Fruit fly (Drosophila melanogaster) whole organism, embryonic: ENCODE data around the gene Tnpo.

Experiments used
- ATbp ChIP-seq: fragments of 200-800 bp; sonication (Bioruptor generic); optimal IDR thresholded peaks from 2 replicates; lab custom pipeline; 2017; ENCODE audit warnings: missing biosample characterization, mild to moderate bottlenecking, missing genetic modification characterization, missing genetic modification reagents
- Ada2b ChIP-seq: fragments of 200-800 bp; sonication (Bioruptor generic); IDR thresholded peaks from 2 replicates; pipeline ENCODE4 v1.3.6; 2022; ENCODE audit warnings: missing biosample characterization, missing genetic modification characterization
- Atf-2 ChIP-seq: fragments of 200-800 bp; sonication (Bioruptor generic); optimal IDR thresholded peaks from 2 replicates; lab custom pipeline; 2016; ENCODE audit warnings: missing biosample characterization, missing genetic modification characterization
- Atf3 ChIP-seq: fragments of 200-800 bp; sonication (Bioruptor generic); optimal IDR thresholded peaks from 3 replicates; lab custom pipeline; 2016; ENCODE audit warnings: missing biosample characterization, missing genetic modification characterization
- Awh ChIP-seq: fragments of 200-800 bp; sonication (Bioruptor generic); IDR thresholded peaks from 2 replicates; pipeline ENCODE4, ENCODE4 v1.3.6; 2022; ENCODE audit warnings: missing biosample characterization, missing genetic modification characterization
- C15 ChIP-seq: fragments of 200-800 bp; sonication (Bioruptor generic); IDR thresholded peaks from 3 replicates; pipeline ENCODE4 v1.3.6; 2022; ENCODE audit warnings: missing biosample characterization, missing genetic modification characterization
- CG10431 ChIP-seq: fragments of 200-800 bp; sonication (Bioruptor generic); optimal IDR thresholded peaks from 3 replicates; lab custom pipeline; 2018; ENCODE audit warnings: missing biosample characterization, mild to moderate bottlenecking, missing genetic modification characterization
- CG11093 ChIP-seq: fragments of 200-800 bp; sonication (Bioruptor generic); IDR thresholded peaks from 3 replicates; pipeline ENCODE4 v1.3.6; 2022; ENCODE audit warnings: missing biosample characterization, missing genetic modification characterization
- CG12071 ChIP-seq: fragments of 200-800 bp; sonication (Bioruptor generic); optimal IDR thresholded peaks from 3 replicates; lab custom pipeline; 2018; ENCODE audit warnings: missing biosample characterization, mild to moderate bottlenecking, missing genetic modification characterization
- CG12744 ChIP-seq: fragments of 200-800 bp; sonication (Bioruptor generic); optimal IDR thresholded peaks from 2 replicates; lab custom pipeline; 2016; ENCODE audit warnings: missing biosample characterization, missing genetic modification characterization
- CG12769 ChIP-seq: fragments of 200-800 bp; sonication (Bioruptor generic); optimal IDR thresholded peaks from 2 replicates; lab custom pipeline; 2019; ENCODE audit warnings: missing biosample characterization, mild to moderate bottlenecking, missing genetic modification characterization, moderate library complexity
- CG13424 ChIP-seq: fragments of 200-800 bp; sonication (Bioruptor generic); optimal IDR thresholded peaks from 2 replicates; lab custom pipeline; 2019; ENCODE audit warnings: missing biosample characterization, mild to moderate bottlenecking, missing genetic modification characterization, moderate library complexity
- CG18011 ChIP-seq: fragments of 200-800 bp; sonication (Bioruptor generic); optimal IDR thresholded peaks from 2 replicates; lab custom pipeline; 2017; ENCODE audit warnings: missing biosample characterization, missing genetic modification characterization, mild to moderate bottlenecking, moderate library complexity, missing genotype
- CG18476 ChIP-seq: fragments of 200-800 bp; sonication (Bioruptor generic); optimal IDR thresholded peaks from 2 replicates; lab custom pipeline; 2016; ENCODE audit warnings: missing biosample characterization, mild to moderate bottlenecking, missing genetic modification characterization
- CG2202 ChIP-seq: fragments of 200-800 bp; sonication (Bioruptor generic); optimal IDR thresholded peaks from 2 replicates; lab custom pipeline; 2018; ENCODE audit warnings: missing biosample characterization, mild to moderate bottlenecking, missing genetic modification characterization
- CG2712 ChIP-seq: fragments of 200-800 bp; optimal IDR thresholded peaks from 3 replicates; lab custom pipeline; 2019; ENCODE audit warnings: missing biosample characterization, mild to moderate bottlenecking, missing genetic modification characterization, moderate library complexity
- CG6175 ChIP-seq: fragments of 200-800 bp; sonication (Bioruptor generic); IDR thresholded peaks from 3 replicates; pipeline ENCODE4 v1.3.6; 2022; ENCODE audit warnings: missing biosample characterization, missing genetic modification characterization
- CG6683 ChIP-seq: fragments of 200-800 bp; sonication (Bioruptor generic); optimal IDR thresholded peaks from 2 replicates; lab custom pipeline; 2017; ENCODE audit warnings: missing biosample characterization, mild to moderate bottlenecking, missing genetic modification characterization, missing genetic modification reagents
- CG9797 ChIP-seq: fragments of 200-800 bp; sonication (Bioruptor generic); optimal IDR thresholded peaks from 3 replicates; lab custom pipeline; 2018; ENCODE audit warnings: missing biosample characterization, mild to moderate bottlenecking, missing genetic modification characterization
- CG9817 ChIP-seq: fragments of 200-800 bp; sonication (Bioruptor generic); optimal IDR thresholded peaks from 2 replicates; lab custom pipeline; 2018; ENCODE audit warnings: missing biosample characterization, mild to moderate bottlenecking, missing genetic modification characterization, moderate library complexity
- CG9876 ChIP-seq: fragments of 200-800 bp; sonication (Bioruptor generic); optimal IDR thresholded peaks from 2 replicates; lab custom pipeline; 2016; ENCODE audit warnings: missing biosample characterization, missing genetic modification characterization
- D ChIP-seq, 2 experiments: fragments of 200-800 bp in 1 of 2; fragments of >200 bp in 1 of 2; sonication (Bioruptor generic) in 1 of 2; optimal IDR thresholded peaks; 2 replicates in 1 of 2; 3 replicates in 1 of 2; lab custom pipeline; 2017; ENCODE audit warnings: mild to moderate bottlenecking in 1 of 2, missing biosample characterization in 1 of 2, missing genetic modification characterization in 1 of 2, missing genetic modification reagents in 1 of 2
- Dek ChIP-seq: fragments of 200-800 bp; sonication (Bioruptor generic); optimal IDR thresholded peaks from 3 replicates; lab custom pipeline; 2019; ENCODE audit warnings: missing biosample characterization, mild to moderate bottlenecking, missing genetic modification characterization, moderate library complexity
- E2f1 ChIP-seq: fragments of 200-800 bp; sonication (Bioruptor generic); IDR thresholded peaks from 2 replicates; pipeline ENCODE4 v1.3.6; 2022; ENCODE audit warnings: missing biosample characterization, missing genetic modification characterization
- Eip74EF ChIP-seq, 2 experiments: fragments of 200-800 bp in 1 of 2; fragments of >200 bp in 1 of 2; sonication (Bioruptor generic) in 1 of 2; optimal IDR thresholded peaks; 2 replicates each; lab custom pipeline; 2017 to 2019; ENCODE audit warnings: missing biosample characterization in 2 of 2, missing genetic modification characterization in 2 of 2, mild to moderate bottlenecking in 1 of 2, moderate library complexity in 1 of 2
- Fer2 ChIP-seq: fragments of 200-800 bp; sonication (Bioruptor generic); optimal IDR thresholded peaks from 2 replicates; lab custom pipeline; 2018; ENCODE audit warnings: missing biosample characterization, mild to moderate bottlenecking, missing genetic modification characterization, moderate library complexity
- Fer3 ChIP-seq: fragments of 200-800 bp; sonication (Bioruptor generic); optimal IDR thresholded peaks from 2 replicates; lab custom pipeline; 2018; ENCODE audit warnings: missing biosample characterization, mild to moderate bottlenecking, missing genetic modification characterization, moderate library complexity
- HLHmδ ChIP-seq: fragments of 200-800 bp; sonication (Bioruptor generic); optimal IDR thresholded peaks from 2 replicates; lab custom pipeline; 2018; ENCODE audit warnings: missing biosample characterization, mild to moderate bottlenecking, missing genetic modification characterization, moderate library complexity
- Hand ChIP-seq: fragments of 200-800 bp; sonication (Bioruptor generic); optimal IDR thresholded peaks from 2 replicates; lab custom pipeline; 2017; ENCODE audit warnings: mild to moderate bottlenecking, missing biosample characterization, missing genetic modification reagents, missing genetic modification characterization
- Hmr ChIP-seq: fragments of 200-800 bp; sonication (Bioruptor generic); optimal IDR thresholded peaks from 3 replicates; lab custom pipeline; 2017; ENCODE audit warnings: mild to moderate bottlenecking, missing biosample characterization, missing genetic modification reagents, missing genetic modification characterization
- Hr3 ChIP-seq: fragments of 200-800 bp; sonication (Bioruptor generic); optimal IDR thresholded peaks from 3 replicates; lab custom pipeline; 2016; ENCODE audit warnings: missing biosample characterization, missing genetic modification characterization
- Lhr ChIP-seq: fragments of 200-800 bp; sonication (Bioruptor generic); optimal IDR thresholded peaks from 3 replicates; lab custom pipeline; 2017; ENCODE audit warnings: mild to moderate bottlenecking, missing biosample characterization, missing genetic modification reagents, missing genetic modification characterization
- Meics ChIP-seq: fragments of 200-800 bp; sonication (Bioruptor generic); optimal IDR thresholded peaks from 2 replicates; lab custom pipeline; 2017; ENCODE audit warnings: missing biosample characterization, mild to moderate bottlenecking, missing genetic modification characterization
- Nf-YC ChIP-seq: fragments of 200-800 bp; optimal IDR thresholded peaks from 3 replicates; lab custom pipeline; 2019; ENCODE audit warnings: missing biosample characterization, mild to moderate bottlenecking, missing genetic modification characterization, moderate library complexity
- Ptx1 ChIP-seq: fragments of 200-800 bp; sonication (Bioruptor generic); IDR thresholded peaks from 2 replicates; pipeline ENCODE4 v1.3.6; 2022; ENCODE audit warnings: missing biosample characterization, missing genetic modification characterization
- Six4 ChIP-seq: fragments of 200-800 bp; sonication (Bioruptor generic); optimal IDR thresholded peaks from 2 replicates; lab custom pipeline; 2016; ENCODE audit warnings: missing biosample characterization, missing genetic modification characterization
- ab ChIP-seq: fragments of 200-800 bp; sonication (Bioruptor generic); optimal IDR thresholded peaks from 2 replicates; lab custom pipeline; 2016; ENCODE audit warnings: missing biosample characterization, missing genetic modification characterization
- abd-A ChIP-seq: fragments of 200-800 bp; sonication (Bioruptor generic); optimal IDR thresholded peaks from 3 replicates; lab custom pipeline; 2019; ENCODE audit warnings: missing biosample characterization, mild to moderate bottlenecking, missing genetic modification characterization, moderate library complexity
- ap ChIP-seq: fragments of 200-800 bp; sonication (Bioruptor generic); IDR thresholded peaks from 2 replicates; pipeline ENCODE4 v1.3.6; 2022; ENCODE audit warnings: missing biosample characterization, missing genetic modification characterization
- bcd ChIP-seq: fragments of 200-800 bp; sonication (Bioruptor generic); optimal IDR thresholded peaks from 2 replicates; lab custom pipeline; 2017; ENCODE audit warnings: missing biosample characterization, mild to moderate bottlenecking, missing genetic modification characterization
- bigmax ChIP-seq: fragments of 200-800 bp; sonication (Bioruptor generic); optimal IDR thresholded peaks from 2 replicates; lab custom pipeline; 2018; ENCODE audit warnings: missing biosample characterization, mild to moderate bottlenecking, missing genetic modification characterization
- btn ChIP-seq: fragments of 200-800 bp; sonication (Bioruptor generic); optimal IDR thresholded peaks from 2 replicates; lab custom pipeline; 2016; ENCODE audit warnings: missing biosample characterization, missing genetic modification characterization
- chif ChIP-seq, 2 experiments: fragments of 200-800 bp; sonication (Bioruptor generic); optimal IDR thresholded peaks; 3 replicates each; lab custom pipeline; 2016; ENCODE audit warnings: missing biosample characterization in 2 of 2, missing genetic modification characterization in 2 of 2
- kah ChIP-seq: fragments of 200-800 bp; sonication (Bioruptor generic); optimal IDR thresholded peaks from 2 replicates; lab custom pipeline; 2018; ENCODE audit warnings: missing biosample characterization, mild to moderate bottlenecking, missing genetic modification characterization
- kay ChIP-seq: fragments of 200-800 bp; sonication (Bioruptor generic); optimal IDR thresholded peaks from 2 replicates; lab custom pipeline; 2016; ENCODE audit warnings: missing biosample characterization, missing genetic modification characterization
- mirr ChIP-seq: fragments of 200-800 bp; sonication (Bioruptor generic); optimal IDR thresholded peaks from 3 replicates; lab custom pipeline; 2018; ENCODE audit warnings: missing biosample characterization, mild to moderate bottlenecking, missing genetic modification characterization
- oc ChIP-seq: fragments of 200-800 bp; sonication (Bioruptor generic); optimal IDR thresholded peaks from 2 replicates; lab custom pipeline; 2018; ENCODE audit warnings: missing biosample characterization, mild to moderate bottlenecking, missing genetic modification characterization, moderate library complexity
- sob ChIP-seq: fragments of 200-800 bp; sonication (Bioruptor generic); IDR thresholded peaks from 2 replicates; pipeline ENCODE4 v1.3.6; 2022; ENCODE audit warnings: missing biosample characterization, missing genetic modification characterization
- sqz ChIP-seq: fragments of 200-800 bp; sonication (Bioruptor generic); optimal IDR thresholded peaks from 3 replicates; lab custom pipeline; 2018; ENCODE audit warnings: missing biosample characterization, mild to moderate bottlenecking, missing genetic modification characterization
- ssp ChIP-seq: fragments of 200-800 bp; sonication (Bioruptor generic); IDR thresholded peaks from 2 replicates; pipeline ENCODE4 v1.3.6; 2022; ENCODE audit warnings: missing biosample characterization, missing genetic modification characterization

The Tnpo gene

dm6 chr3L:6220187-6220586 is 26.9 kb downstream of the Tnpo start, which contains the start of gene CG33946 (continued):
- TF ChIP-seq Awh (GFP tag; lab: Robert Waterston, UW) (0 out of 2 replicates have a peak, but pooled peaks have one; percentile 8), CG9876 (no peak), Lhr (GFP tag; lab: Kevin White, UChicago) (no peak), Eip74EF (GFP tag; optimal IDR thresholded peaks at IDR 0.05; lab: Kevin White, UChicago) (no peak), Ptx1 (GFP tag; lab: Robert Waterston, UW) (0 out of 2 replicates have a peak, but pooled peaks have one; percentile 20), ATbp (GFP tag; lab: Kevin White, UChicago) (no peak), ssp (GFP tag; lab: Robert Waterston, UW) (no peak), Hr3 (GFP tag; lab: Kevin White, UChicago) (peak; percentile 21), D (optimal IDR thresholded peaks at IDR 0.05; lab: Kevin White, UChicago) (no peak), D (GFP tag; optimal IDR thresholded peaks at IDR 0.05; lab: Kevin White, UChicago) (no peak), CG6175 (no peak), Nf-YC (tag; lab: Kevin White, UChicago) (no peak), CG11093 (no peak), mirr (GFP tag; lab: Kevin White, UChicago) (no peak), Six4 (GFP tag; lab: Kevin White, UChicago) (no peak), Atf-2 (GFP tag; lab: Kevin White, UChicago) (peak; percentile 30), Ada2b (GFP tag; lab: Robert Waterston, UW) (peak; percentile 53), CG2712 (peak; percentile 23), Hand (GFP tag; lab: Kevin White, UChicago) (no peak), kah (no peak), CG6683 (GFP tag; lab: Kevin White, UChicago) (no peak), C15 (GFP tag; lab: Robert Waterston, UW) (no peak), HLHmδ (no peak), bcd (GFP tag; lab: Kevin White, UChicago) (no peak), CG18476 (GFP tag; lab: Kevin White, UChicago) (no peak), CG12744 (GFP tag; lab: Kevin White, UChicago) (no peak), sqz (GFP tag; lab: Kevin White, UChicago) (no peak), CG9817 (tag; lab: Kevin White, UChicago) (no peak), kay (GFP tag; lab: Kevin White, UChicago) (no peak), Fer2 (tag; lab: Kevin White, UChicago) (no peak), ab (no peak), CG12769 (tag; lab: Kevin White, UChicago) (no peak), Hmr (GFP tag; lab: Kevin White, UChicago) (no peak), Fer3 (tag; lab: Kevin White, UChicago) (no peak), CG12071 (GFP tag; lab: Kevin White, UChicago) (no peak), bigmax (no peak), oc (no peak), E2f1 (0 out of 2 replicates have a peak, but pooled peaks have one; percentile 25), abd-A (tag; lab: Kevin White, UChicago) (no peak), ap (GFP tag; lab: Robert Waterston, UW) (no peak), Dek (tag; lab: Kevin White, UChicago) (no peak), btn (GFP tag; lab: Kevin White, UChicago) (no peak), Atf3 (GFP tag; lab: Kevin White, UChicago) (no peak), CG9797 (GFP tag; lab: Kevin White, UChicago) (no peak), sob (GFP tag; lab: Robert Waterston, UW) (no peak), CG13424 (tag; lab: Kevin White, UChicago) (no peak), chif (GFP tag; optimal IDR thresholded peaks at IDR 0.05; lab: Kevin White, UChicago) (peak; percentile 20 to 50), CG10431 (no peak), CG18011 (GFP tag; lab: Kevin White, UChicago) (no peak), Meics (GFP tag; lab: Kevin White, UChicago) (no peak), CG2202 (no peak)
